Worm (Caenorhabditis elegans) whole organism, early embryonic: ENCODE measurements around the gene M05D6.2.

Experiments used
- B0310.2 ChIP-seq: sonication (generic microtip); optimal IDR thresholded peaks from 2 replicates; lab custom pipeline; 2016; ENCODE audit warnings: mild to moderate bottlenecking, missing genetic modification characterization, missing compliant biosample characterization
- ama-1 ChIP-seq: fragments of 150-350 bp; optimal IDR thresholded peaks from 2 replicates; lab custom pipeline; 2014
- hmbx-1 ChIP-seq: sonication (generic microtip); optimal IDR thresholded peaks from 2 replicates; lab custom pipeline; 2016; ENCODE audit warnings: mild to moderate bottlenecking, missing genetic modification characterization, missing compliant biosample characterization
- hnd-1 ChIP-seq: sonication (generic microtip); optimal IDR thresholded peaks from 2 replicates; lab custom pipeline; 2016; ENCODE audit warnings: missing genetic modification characterization, missing compliant biosample characterization
- sea-1 ChIP-seq: fragments of 200-800 bp; sonication (Bioruptor generic); conservative IDR thresholded peaks from 2 replicates; pipeline ENCODE4 v1.3.6; 2022; ENCODE audit warnings: missing genetic modification characterization, missing compliant biosample characterization
- tbx-11 ChIP-seq: fragments of 200-800 bp; sonication (Bioruptor generic); IDR thresholded peaks from 2 replicates; pipeline ENCODE4 v1.3.6; 2022; ENCODE audit warnings: missing genetic modification characterization, missing compliant biosample characterization
- tbx-37 ChIP-seq: fragments of 200-800 bp; sonication (Bioruptor generic); conservative IDR thresholded peaks from 2 replicates; pipeline ENCODE4 v1.3.6; 2022; ENCODE audit warnings: missing genetic modification reagents, missing genetic modification characterization, missing compliant biosample characterization

DNA sequence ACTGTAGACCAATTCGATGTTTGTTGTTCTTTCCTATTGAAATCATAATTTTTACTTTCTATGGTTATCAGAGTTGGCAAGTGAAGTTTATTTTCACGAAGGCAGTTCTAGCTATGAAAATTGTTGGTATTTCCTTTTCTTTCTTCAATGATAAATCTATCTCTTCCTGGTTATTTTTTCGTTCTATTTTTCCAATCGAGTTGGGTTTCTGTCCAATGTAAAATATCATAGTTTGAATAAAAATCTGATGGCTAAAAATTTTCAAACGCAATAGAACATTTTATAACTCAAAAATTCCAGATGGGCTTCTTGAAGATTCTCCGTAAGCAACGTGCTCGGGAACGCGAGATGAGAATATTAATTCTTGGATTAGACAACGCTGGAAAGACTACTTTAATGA, 23.9 kb upstream of the M05D6.2 start, which contains the start of gene evl-20:
- TF ChIP-seq tbx-37 (GFP tag; lab: Robert Waterston, UW) (no peak), sea-1 (GFP tag; lab: Robert Waterston, UW) (no peak), ama-1 (lab: Kevin White, UChicago) (no peak), B0310.2 (tag; lab: Kevin White, UChicago) (no peak), hnd-1 (no peak), hmbx-1 (no peak), tbx-11 (no peak)
